Fruit fly (Drosophila melanogaster) whole organism, embryonic: Measurements from ENCODE around the gene CG13471.
A peak's percentile ranks its signal among the peaks of the same experiment; 100 is the strongest.

Source experiments
- ATbp ChIP-seq: fragments of 200-800 bp; sonication (Bioruptor generic); optimal IDR thresholded peaks from 2 replicates; lab custom pipeline; 2017; ENCODE audit warnings: missing biosample characterization, mild to moderate bottlenecking, missing genetic modification characterization, missing genetic modification reagents
- Atf6 ChIP-seq: fragments of 200-800 bp; sonication (Bioruptor generic); IDR thresholded peaks from 2 replicates; pipeline ENCODE4 v1.3.6; 2022; ENCODE audit warnings: missing biosample characterization, missing genetic modification characterization
- CG11093 ChIP-seq: fragments of 200-800 bp; sonication (Bioruptor generic); IDR thresholded peaks from 3 replicates; pipeline ENCODE4 v1.3.6; 2022; ENCODE audit warnings: missing biosample characterization, missing genetic modification characterization
- CG11398 ChIP-seq: fragments of 200-800 bp; sonication (Bioruptor generic); optimal IDR thresholded peaks from 2 replicates; lab custom pipeline; 2016; ENCODE audit warnings: missing biosample characterization, missing genetic modification characterization
- CG12104 ChIP-seq: fragments of 200-800 bp; sonication (Bioruptor generic); optimal IDR thresholded peaks from 3 replicates; lab custom pipeline; 2016; ENCODE audit warnings: missing biosample characterization, missing genetic modification characterization
- CG12769 ChIP-seq: fragments of 200-800 bp; sonication (Bioruptor generic); optimal IDR thresholded peaks from 2 replicates; lab custom pipeline; 2019; ENCODE audit warnings: missing biosample characterization, mild to moderate bottlenecking, missing genetic modification characterization, moderate library complexity
- CG13775 ChIP-seq: fragments of 200-800 bp; sonication (Bioruptor generic); optimal IDR thresholded peaks from 3 replicates; lab custom pipeline; 2017; ENCODE audit warnings: missing biosample characterization, mild to moderate bottlenecking, missing genetic modification characterization
- CG14441 ChIP-seq: fragments of 200-800 bp; sonication (Bioruptor generic); IDR thresholded peaks from 2 replicates; pipeline ENCODE4 v1.3.6; 2022; ENCODE audit warnings: missing biosample characterization, missing genetic modification characterization
- CG1647 ChIP-seq: fragments of 200-800 bp; sonication (Bioruptor generic); optimal IDR thresholded peaks from 3 replicates; lab custom pipeline; 2016; ENCODE audit warnings: missing biosample characterization, missing genetic modification characterization
- CG16815 ChIP-seq: fragments of 200-800 bp; sonication (Bioruptor generic); optimal IDR thresholded peaks from 3 replicates; lab custom pipeline; 2017; ENCODE audit warnings: missing biosample characterization, mild to moderate bottlenecking, missing genetic modification characterization
- CG1792 ChIP-seq: fragments of 200-800 bp; sonication (Bioruptor generic); optimal IDR thresholded peaks from 2 replicates; lab custom pipeline; 2016; ENCODE audit warnings: missing biosample characterization, missing genetic modification characterization
- CG2116 ChIP-seq: fragments of 200-800 bp; sonication (Bioruptor generic); optimal IDR thresholded peaks from 3 replicates; lab custom pipeline; 2018; ENCODE audit warnings: missing biosample characterization, mild to moderate bottlenecking, missing genetic modification characterization
- CG33557 ChIP-seq: fragments of 200-800 bp; sonication (Bioruptor generic); optimal IDR thresholded peaks from 2 replicates; lab custom pipeline; 2019; ENCODE audit warnings: missing biosample characterization, mild to moderate bottlenecking, missing genetic modification characterization, moderate library complexity
- CG4820 ChIP-seq: fragments of 200-800 bp; sonication (Bioruptor generic); optimal IDR thresholded peaks from 3 replicates; lab custom pipeline; 2016; ENCODE audit warnings: missing biosample characterization, missing genetic modification characterization
- CG4854 ChIP-seq: fragments of 200-800 bp; sonication (Bioruptor generic); optimal IDR thresholded peaks from 2 replicates; lab custom pipeline; 2016; ENCODE audit warnings: missing biosample characterization, missing genetic modification characterization, inconsistent platforms
- CG5180 ChIP-seq: fragments of 200-800 bp; sonication (Bioruptor generic); optimal IDR thresholded peaks from 3 replicates; lab custom pipeline; 2017; ENCODE audit warnings: missing biosample characterization, missing genetic modification characterization, mild to moderate bottlenecking, moderate library complexity, missing genetic modification reagents
- CG6683 ChIP-seq: fragments of 200-800 bp; sonication (Bioruptor generic); optimal IDR thresholded peaks from 2 replicates; lab custom pipeline; 2017; ENCODE audit warnings: missing biosample characterization, mild to moderate bottlenecking, missing genetic modification characterization, missing genetic modification reagents
- CG6854 ChIP-seq: fragments of 200-800 bp; sonication (Bioruptor generic); optimal IDR thresholded peaks from 3 replicates; lab custom pipeline; 2017; ENCODE audit warnings: missing biosample characterization, mild to moderate bottlenecking, missing genetic modification characterization
- CG8924 ChIP-seq: fragments of 200-800 bp; optimal IDR thresholded peaks from 3 replicates; lab custom pipeline; 2019; ENCODE audit warnings: missing biosample characterization, mild to moderate bottlenecking, missing genetic modification characterization, moderate library complexity
- CG9817 ChIP-seq: fragments of 200-800 bp; sonication (Bioruptor generic); optimal IDR thresholded peaks from 2 replicates; lab custom pipeline; 2018; ENCODE audit warnings: missing biosample characterization, mild to moderate bottlenecking, missing genetic modification characterization, moderate library complexity
- Dbx ChIP-seq: fragments of 200-800 bp; sonication (Bioruptor generic); IDR thresholded peaks from 3 replicates; pipeline ENCODE4 v1.3.6; 2022; ENCODE audit warnings: missing biosample characterization, missing genetic modification characterization
- Dip2 ChIP-seq: fragments of 200-800 bp; sonication (Bioruptor generic); IDR thresholded peaks from 2 replicates; pipeline ENCODE4 v1.3.6; 2022; ENCODE audit warnings: missing biosample characterization, missing genetic modification characterization
- Dref ChIP-seq: fragments of 200-800 bp; sonication (Bioruptor generic); IDR thresholded peaks from 2 replicates; pipeline ENCODE4 v1.3.6; 2022; ENCODE audit warnings: missing biosample characterization, missing genetic modification characterization
- Hr3 ChIP-seq: fragments of 200-800 bp; sonication (Bioruptor generic); optimal IDR thresholded peaks from 3 replicates; lab custom pipeline; 2016; ENCODE audit warnings: missing biosample characterization, missing genetic modification characterization
- Hr51 ChIP-seq, 2 experiments: fragments of 200-800 bp; sonication (Bioruptor generic); optimal IDR thresholded peaks; 2 replicates in 1 of 2; 3 replicates in 1 of 2; lab custom pipeline; 2016 to 2018; ENCODE audit warnings: missing biosample characterization in 2 of 2, missing genetic modification characterization in 2 of 2, mild to moderate bottlenecking in 1 of 2, moderate library complexity in 1 of 2
- MTF-1 ChIP-seq: fragments of 200-800 bp; sonication (Bioruptor generic); optimal IDR thresholded peaks from 2 replicates; lab custom pipeline; 2018; ENCODE audit warnings: missing biosample characterization, mild to moderate bottlenecking, missing genetic modification characterization, borderline replicate concordance
- Meics ChIP-seq: fragments of 200-800 bp; sonication (Bioruptor generic); optimal IDR thresholded peaks from 2 replicates; lab custom pipeline; 2017; ENCODE audit warnings: missing biosample characterization, mild to moderate bottlenecking, missing genetic modification characterization
- NC2β ChIP-seq: fragments of 200-800 bp; sonication (Bioruptor generic); optimal IDR thresholded peaks from 2 replicates; lab custom pipeline; 2016; ENCODE audit warnings: missing biosample characterization, missing genetic modification characterization
- Oaz ChIP-seq: fragments of 200-800 bp; sonication (Bioruptor generic); IDR thresholded peaks from 2 replicates; pipeline ENCODE4 v1.3.6; 2022; ENCODE audit warnings: missing biosample characterization, missing genetic modification characterization
- Rfx ChIP-seq: fragments of 200-800 bp; sonication (Bioruptor generic); IDR thresholded peaks from 2 replicates; pipeline ENCODE4 v1.3.6; 2022; ENCODE audit warnings: missing biosample characterization, missing genetic modification characterization
- Sox100B ChIP-seq: fragments of 200-800 bp; sonication (Bioruptor generic); optimal IDR thresholded peaks from 3 replicates; lab custom pipeline; 2018; ENCODE audit warnings: missing biosample characterization, mild to moderate bottlenecking, missing genetic modification characterization
- Xbp1 ChIP-seq: fragments of 200-800 bp; sonication (Bioruptor generic); optimal IDR thresholded peaks from 3 replicates; lab custom pipeline; 2016; ENCODE audit warnings: missing biosample characterization, mild to moderate bottlenecking, missing genetic modification characterization
- Xrp1 ChIP-seq: fragments of 200-800 bp; sonication (Bioruptor generic); IDR thresholded peaks from 2 replicates; pipeline ENCODE4 v1.3.6; 2022; ENCODE audit warnings: missing biosample characterization, missing genetic modification characterization
- bbx ChIP-seq: fragments of 200-800 bp; sonication (Bioruptor generic); IDR thresholded peaks from 2 replicates; pipeline ENCODE4 v1.3.6; 2022; ENCODE audit warnings: missing biosample characterization, missing genetic modification characterization; ENCODE audit not compliant: partially characterized antibody
- cg ChIP-seq: fragments of 200-800 bp; sonication (Bioruptor generic); optimal IDR thresholded peaks from 3 replicates; lab custom pipeline; 2019; ENCODE audit warnings: missing biosample characterization, mild to moderate bottlenecking, missing genetic modification characterization, moderate library complexity
- danr ChIP-seq: fragments of 200-800 bp; sonication (Bioruptor generic); IDR thresholded peaks from 2 replicates; pipeline ENCODE4 v1.3.6; 2022; ENCODE audit warnings: missing biosample characterization, missing genetic modification characterization
- en ChIP-seq: fragments of 200-800 bp; sonication (Bioruptor generic); optimal IDR thresholded peaks from 2 replicates; lab custom pipeline; 2016; ENCODE audit warnings: missing biosample characterization, missing genetic modification characterization
- exex ChIP-seq: fragments of 200-800 bp; sonication (Bioruptor generic); optimal IDR thresholded peaks from 4 replicates; lab custom pipeline; 2018; ENCODE audit warnings: missing biosample characterization, mild to moderate bottlenecking, missing genetic modification characterization, moderate library complexity
- gce ChIP-seq: fragments of 200-800 bp; sonication (Bioruptor generic); IDR thresholded peaks from 3 replicates; pipeline ENCODE4 v1.3.6; 2022; ENCODE audit warnings: missing biosample characterization, missing genetic modification characterization
- luna ChIP-seq: fragments of 200-800 bp; sonication (Bioruptor generic); optimal IDR thresholded peaks from 2 replicates; lab custom pipeline; 2016; ENCODE audit warnings: missing biosample characterization, missing genetic modification characterization
- mam ChIP-seq: fragments of 200-800 bp; sonication (Bioruptor generic); optimal IDR thresholded peaks from 3 replicates; lab custom pipeline; 2016; ENCODE audit warnings: missing biosample characterization, missing genetic modification characterization
- oc ChIP-seq: fragments of 200-800 bp; sonication (Bioruptor generic); optimal IDR thresholded peaks from 2 replicates; lab custom pipeline; 2018; ENCODE audit warnings: missing biosample characterization, mild to moderate bottlenecking, missing genetic modification characterization, moderate library complexity
- odd ChIP-seq: fragments of 200-800 bp; sonication (Bioruptor generic); optimal IDR thresholded peaks from 2 replicates; lab custom pipeline; 2017; ENCODE audit warnings: missing biosample characterization, mild to moderate bottlenecking, missing genetic modification characterization
- pita ChIP-seq: fragments of 200-800 bp; sonication (Bioruptor generic); optimal IDR thresholded peaks from 2 replicates; lab custom pipeline; 2017; ENCODE audit warnings: missing biosample characterization, mild to moderate bottlenecking, missing genetic modification characterization
- pnt ChIP-seq: fragments of 200-800 bp; sonication (Bioruptor generic); optimal IDR thresholded peaks from 3 replicates; lab custom pipeline; 2016; ENCODE audit warnings: missing biosample characterization, missing genetic modification characterization
- schlank ChIP-seq: fragments of 200-800 bp; sonication (Bioruptor generic); optimal IDR thresholded peaks from 2 replicates; lab custom pipeline; 2018; ENCODE audit warnings: missing biosample characterization, mild to moderate bottlenecking, missing genetic modification characterization
- shn ChIP-seq: fragments of 200-800 bp; sonication (Bioruptor generic); optimal IDR thresholded peaks from 3 replicates; lab custom pipeline; 2016; ENCODE audit warnings: missing biosample characterization, missing genetic modification characterization
- wek ChIP-seq: fragments of 200-800 bp; sonication (Bioruptor generic); optimal IDR thresholded peaks from 3 replicates; lab custom pipeline; 2018; ENCODE audit warnings: missing biosample characterization, mild to moderate bottlenecking, missing genetic modification characterization, moderate library complexity
- wor ChIP-seq: fragments of 200-800 bp; sonication (Bioruptor generic); IDR thresholded peaks from 2 replicates; pipeline ENCODE4 v1.3.6; 2022; ENCODE audit warnings: missing biosample characterization, missing genetic modification characterization

The CG13471 gene

dm6 chr3L:14761837-14762785 lies 28.8 kb upstream of the CG13471 start, which contains the start of the genes Tsen34 and Mgat4a (continued):
- no peak for TF ChIP-seq CG13775
- no peak for TF ChIP-seq CG33557 (GFP tag; lab: Kevin White, UChicago)
- no peak for TF ChIP-seq odd (GFP tag; lab: Kevin White, UChicago)
- no peak for TF ChIP-seq CG12769 (tag; lab: Kevin White, UChicago)
- no peak for TF ChIP-seq en (GFP tag; lab: Kevin White, UChicago)
- TF ChIP-seq exex = no peak
- peak; percentile 88 for TF ChIP-seq Dbx
- peak; percentile 33 for TF ChIP-seq CG12104 (GFP tag; lab: Kevin White, UChicago)
- peak; percentile 52 for TF ChIP-seq CG4854 (GFP tag; lab: Kevin White, UChicago)
- peak; percentile 71 for TF ChIP-seq CG2116 (GFP tag; lab: Kevin White, UChicago)
- TF ChIP-seq Xrp1 (GFP tag; lab: Robert Waterston, UW) = peak; percentile 54
- TF ChIP-seq danr (GFP tag; lab: Robert Waterston, UW) = no peak
- TF ChIP-seq shn (GFP tag; lab: Kevin White, UChicago) = no peak
- TF ChIP-seq gce = no peak
- TF ChIP-seq NC2β (GFP tag; lab: Kevin White, UChicago) = peak; percentile 9
- no peak for TF ChIP-seq pita (GFP tag; lab: Kevin White, UChicago)
- no peak for TF ChIP-seq ATbp
- TF ChIP-seq CG14441 (GFP tag; lab: Robert Waterston, UW) = peak; percentile 52
- TF ChIP-seq mam (GFP tag; lab: Kevin White, UChicago) = peak; percentile 49
- no peak for TF ChIP-seq CG11093 (GFP tag; lab: Robert Waterston, UW)
- TF ChIP-seq Xbp1 (GFP tag; lab: Kevin White, UChicago) = no peak
- TF ChIP-seq Dip2 (GFP tag; lab: Robert Waterston, UW) = no peak
- no peak for TF ChIP-seq CG11398 (GFP tag; lab: Kevin White, UChicago)
- TF ChIP-seq Meics (GFP tag; lab: Kevin White, UChicago) = peak; percentile 68
- peak; percentile 42 for TF ChIP-seq CG6683 (GFP tag; lab: Kevin White, UChicago)
- TF ChIP-seq CG1647 (GFP tag; lab: Kevin White, UChicago) = peak; percentile 57
- TF ChIP-seq wor (GFP tag; lab: Robert Waterston, UW) = no peak
- no peak for TF ChIP-seq cg (GFP tag; lab: Kevin White, UChicago)
- TF ChIP-seq CG4820 (GFP tag; lab: Kevin White, UChicago) = no peak
- peak in 1 of 2 experiments; percentile 47 for TF ChIP-seq Hr51 (GFP tag; optimal IDR thresholded peaks at IDR 0.05; lab: Kevin White, UChicago)
- TF ChIP-seq Atf6 (GFP tag; lab: Robert Waterston, UW) = peak; percentile 73; the same call in 1 of the 2 replicates
- TF ChIP-seq MTF-1 (GFP tag; lab: Kevin White, UChicago) = peak; percentile 50
- TF ChIP-seq Dref (GFP tag; lab: Robert Waterston, UW) = peak; percentile 85
- peak; percentile 49 for TF ChIP-seq luna (GFP tag; lab: Kevin White, UChicago)
- peak; percentile 78 for TF ChIP-seq Rfx (GFP tag; lab: Robert Waterston, UW)
- peak; percentile 22 for TF ChIP-seq CG9817 (tag; lab: Kevin White, UChicago)
- no peak for TF ChIP-seq Oaz
- no peak for TF ChIP-seq pnt (GFP tag; lab: Kevin White, UChicago)
- peak; percentile 73 for TF ChIP-seq bbx
- TF ChIP-seq Sox100B (GFP tag; lab: Kevin White, UChicago) = no peak
- peak; percentile 25 for TF ChIP-seq CG6854
- TF ChIP-seq CG16815 = no peak
- TF ChIP-seq CG8924 (tag; lab: Kevin White, UChicago) = peak; percentile 68
- peak; percentile 58 for TF ChIP-seq CG1792 (GFP tag; lab: Kevin White, UChicago)
- no peak for TF ChIP-seq CG5180 (GFP tag; lab: Kevin White, UChicago)
- no peak for TF ChIP-seq Hr3
- no peak for TF ChIP-seq wek (GFP tag; lab: Kevin White, UChicago)
- peak; percentile 82 for TF ChIP-seq schlank (tag; lab: Kevin White, UChicago)
- TF ChIP-seq oc (tag; lab: Kevin White, UChicago) = peak; percentile 20
